Fruit fly (Drosophila melanogaster) whole organism, embryonic: Measurements from ENCODE around the gene CG16736.

Experiments used
- ATbp ChIP-seq: fragments of 200-800 bp; sonication (Bioruptor generic); optimal IDR thresholded peaks from 2 replicates; lab custom pipeline; 2017; ENCODE audit warnings: missing biosample characterization, mild to moderate bottlenecking, missing genetic modification characterization, missing genetic modification reagents
- Asciz ChIP-seq: fragments of 200-800 bp; sonication (Bioruptor generic); optimal IDR thresholded peaks from 2 replicates; lab custom pipeline; 2017; ENCODE audit warnings: missing biosample characterization, mild to moderate bottlenecking, missing genetic modification characterization, missing genetic modification reagents
- Atf3 ChIP-seq: fragments of 200-800 bp; sonication (Bioruptor generic); optimal IDR thresholded peaks from 3 replicates; lab custom pipeline; 2016; ENCODE audit warnings: missing biosample characterization, missing genetic modification characterization
- BtbVII ChIP-seq: fragments of 200-800 bp; sonication (Bioruptor generic); optimal IDR thresholded peaks from 3 replicates; lab custom pipeline; 2017; ENCODE audit warnings: missing biosample characterization, mild to moderate bottlenecking, missing genetic modification characterization
- CG1233 ChIP-seq: fragments of 200-800 bp; sonication (Bioruptor generic); optimal IDR thresholded peaks from 4 replicates; lab custom pipeline; 2018; ENCODE audit warnings: missing biosample characterization, mild to moderate bottlenecking, missing genetic modification characterization
- CG12659 ChIP-seq: fragments of 200-800 bp; sonication (Bioruptor generic); optimal IDR thresholded peaks from 3 replicates; lab custom pipeline; 2017; ENCODE audit warnings: mild to moderate bottlenecking, missing biosample characterization, missing genetic modification reagents, missing genetic modification characterization
- CG13424 ChIP-seq: fragments of 200-800 bp; sonication (Bioruptor generic); optimal IDR thresholded peaks from 2 replicates; lab custom pipeline; 2019; ENCODE audit warnings: missing biosample characterization, mild to moderate bottlenecking, missing genetic modification characterization, moderate library complexity
- CG14014 ChIP-seq: fragments of 200-800 bp; sonication (Bioruptor generic); IDR thresholded peaks from 2 replicates; pipeline ENCODE4 v1.3.6; 2022; ENCODE audit warnings: missing biosample characterization, missing genetic modification characterization
- CG14441 ChIP-seq: fragments of 200-800 bp; sonication (Bioruptor generic); IDR thresholded peaks from 2 replicates; pipeline ENCODE4 v1.3.6; 2022; ENCODE audit warnings: missing biosample characterization, missing genetic modification characterization
- CG1647 ChIP-seq: fragments of 200-800 bp; sonication (Bioruptor generic); optimal IDR thresholded peaks from 3 replicates; lab custom pipeline; 2016; ENCODE audit warnings: missing biosample characterization, missing genetic modification characterization
- CG17361 ChIP-seq: fragments of 200-800 bp; sonication (Bioruptor generic); IDR thresholded peaks from 3 replicates; pipeline ENCODE4 v1.3.6; 2022; ENCODE audit warnings: missing biosample characterization, missing genetic modification characterization
- CG17385 ChIP-seq: fragments of 200-800 bp; sonication (Bioruptor generic); optimal IDR thresholded peaks from 3 replicates; lab custom pipeline; 2018; ENCODE audit warnings: missing biosample characterization, mild to moderate bottlenecking, missing genetic modification characterization
- CG18599 ChIP-seq: fragments of 200-800 bp; sonication (Bioruptor generic); optimal IDR thresholded peaks from 3 replicates; lab custom pipeline; 2017; ENCODE audit warnings: missing biosample characterization, missing genetic modification characterization, mild to moderate bottlenecking, moderate library complexity, missing genetic modification reagents
- CG2120 ChIP-seq: fragments of 200-800 bp; sonication (Bioruptor generic); optimal IDR thresholded peaks from 3 replicates; lab custom pipeline; 2016; ENCODE audit warnings: missing biosample characterization, missing genetic modification characterization
- CG2129 ChIP-seq: fragments of 200-800 bp; sonication (Bioruptor generic); IDR thresholded peaks from 2 replicates; pipeline ENCODE4 v1.3.6; 2022; ENCODE audit warnings: missing biosample characterization, missing genetic modification characterization; ENCODE audit not compliant: partially characterized antibody
- CG3065 ChIP-seq: fragments of 200-800 bp; sonication (Bioruptor generic); optimal IDR thresholded peaks from 2 replicates; lab custom pipeline; 2016; ENCODE audit warnings: missing biosample characterization, missing genetic modification characterization
- CG3995 ChIP-seq: fragments of 200-800 bp; sonication (Bioruptor generic); optimal IDR thresholded peaks from 3 replicates; lab custom pipeline; 2016; ENCODE audit warnings: missing biosample characterization, missing genetic modification characterization
- CG5180 ChIP-seq: fragments of 200-800 bp; sonication (Bioruptor generic); optimal IDR thresholded peaks from 3 replicates; lab custom pipeline; 2017; ENCODE audit warnings: missing biosample characterization, missing genetic modification characterization, mild to moderate bottlenecking, moderate library complexity, missing genetic modification reagents
- CG5953 ChIP-seq: fragments of 200-800 bp; sonication (Bioruptor generic); IDR thresholded peaks from 2 replicates; pipeline ENCODE4 v1.3.6; 2022; ENCODE audit warnings: missing biosample characterization, missing genetic modification characterization
- CG6813 ChIP-seq: fragments of 200-800 bp; sonication (Bioruptor generic); optimal IDR thresholded peaks from 2 replicates; lab custom pipeline; 2017; ENCODE audit warnings: missing biosample characterization, missing genetic modification characterization, mild to moderate bottlenecking, moderate library complexity, missing genetic modification reagents
- CG7271 ChIP-seq: fragments of 200-800 bp; sonication (Bioruptor generic); optimal IDR thresholded peaks from 2 replicates; lab custom pipeline; 2018; ENCODE audit warnings: missing biosample characterization, mild to moderate bottlenecking, missing genetic modification characterization, moderate library complexity
- CG7372 ChIP-seq: fragments of 200-800 bp; sonication (Bioruptor generic); IDR thresholded peaks from 2 replicates; pipeline ENCODE4 v1.3.6; 2022; ENCODE audit warnings: missing biosample characterization, missing genetic modification characterization
- Dfd ChIP-seq, 2 experiments: fragments of >200 bp; optimal IDR thresholded peaks; 2 replicates each; lab custom pipeline; 2017; ENCODE audit warnings: missing biosample characterization in 2 of 2, missing genetic modification characterization in 2 of 2
- Drgx ChIP-seq: fragments of 200-800 bp; sonication (Bioruptor generic); IDR thresholded peaks from 2 replicates; pipeline ENCODE4 v1.3.6; 2022; ENCODE audit warnings: missing biosample characterization, missing genetic modification characterization
- Eip74EF ChIP-seq, 2 experiments: fragments of 200-800 bp in 1 of 2; fragments of >200 bp in 1 of 2; sonication (Bioruptor generic) in 1 of 2; optimal IDR thresholded peaks; 2 replicates each; lab custom pipeline; 2017 to 2019; ENCODE audit warnings: missing biosample characterization in 2 of 2, missing genetic modification characterization in 2 of 2, mild to moderate bottlenecking in 1 of 2, moderate library complexity in 1 of 2
- H15 ChIP-seq: fragments of 200-800 bp; sonication (Bioruptor generic); IDR thresholded peaks from 3 replicates; pipeline ENCODE4 v1.3.6; 2022; ENCODE audit warnings: missing biosample characterization, missing genetic modification characterization
- HHEX ChIP-seq: fragments of 200-800 bp; sonication (Bioruptor generic); optimal IDR thresholded peaks from 3 replicates; lab custom pipeline; 2017; ENCODE audit warnings: missing biosample characterization, mild to moderate bottlenecking, missing genetic modification characterization, missing genetic modification reagents
- Hsf ChIP-seq: fragments of 200-800 bp; sonication (Bioruptor generic); optimal IDR thresholded peaks from 3 replicates; lab custom pipeline; 2016; ENCODE audit warnings: missing biosample characterization, missing genetic modification characterization
- Lhr ChIP-seq: fragments of 200-800 bp; sonication (Bioruptor generic); optimal IDR thresholded peaks from 3 replicates; lab custom pipeline; 2017; ENCODE audit warnings: mild to moderate bottlenecking, missing biosample characterization, missing genetic modification reagents, missing genetic modification characterization
- Lim3 ChIP-seq: fragments of 200-800 bp; sonication (Bioruptor generic); IDR thresholded peaks from 2 replicates; pipeline ENCODE4 v1.3.6; 2022; ENCODE audit warnings: missing biosample characterization, missing genetic modification characterization
- MTF-1 ChIP-seq: fragments of 200-800 bp; sonication (Bioruptor generic); optimal IDR thresholded peaks from 2 replicates; lab custom pipeline; 2018; ENCODE audit warnings: missing biosample characterization, mild to moderate bottlenecking, missing genetic modification characterization, borderline replicate concordance
- Oli ChIP-seq: fragments of 200-800 bp; sonication (Bioruptor generic); optimal IDR thresholded peaks from 2 replicates; lab custom pipeline; 2018; ENCODE audit warnings: missing biosample characterization, mild to moderate bottlenecking, missing genetic modification characterization, moderate library complexity
- Ravus ChIP-seq: fragments of 200-800 bp; sonication (Bioruptor generic); IDR thresholded peaks from 2 replicates; pipeline ENCODE4 v1.3.6; 2022; ENCODE audit warnings: missing biosample characterization, missing genetic modification characterization
- Sox100B ChIP-seq: fragments of 200-800 bp; sonication (Bioruptor generic); optimal IDR thresholded peaks from 3 replicates; lab custom pipeline; 2018; ENCODE audit warnings: missing biosample characterization, mild to moderate bottlenecking, missing genetic modification characterization
- disco-r ChIP-seq: fragments of 200-800 bp; sonication (Bioruptor generic); optimal IDR thresholded peaks from 2 replicates; lab custom pipeline; 2016; ENCODE audit warnings: missing biosample characterization, missing genetic modification characterization
- exex ChIP-seq: fragments of 200-800 bp; sonication (Bioruptor generic); optimal IDR thresholded peaks from 4 replicates; lab custom pipeline; 2018; ENCODE audit warnings: missing biosample characterization, mild to moderate bottlenecking, missing genetic modification characterization, moderate library complexity
- fd64A ChIP-seq: fragments of 200-800 bp; sonication (Bioruptor generic); optimal IDR thresholded peaks from 3 replicates; lab custom pipeline; 2018; ENCODE audit warnings: missing biosample characterization, mild to moderate bottlenecking, missing genetic modification characterization
- gsb-n ChIP-seq: fragments of 200-800 bp; sonication (Bioruptor generic); optimal IDR thresholded peaks from 3 replicates; lab custom pipeline; 2018; ENCODE audit warnings: missing biosample characterization, mild to moderate bottlenecking, missing genetic modification characterization
- kni ChIP-seq: fragments of 200-800 bp; sonication (Bioruptor generic); optimal IDR thresholded peaks from 3 replicates; lab custom pipeline; 2017; ENCODE audit warnings: mild to moderate bottlenecking, missing biosample characterization, missing genetic modification reagents, missing genetic modification characterization
- mam ChIP-seq: fragments of 200-800 bp; sonication (Bioruptor generic); optimal IDR thresholded peaks from 3 replicates; lab custom pipeline; 2016; ENCODE audit warnings: missing biosample characterization, missing genetic modification characterization
- nom ChIP-seq: fragments of 200-800 bp; sonication (Bioruptor generic); optimal IDR thresholded peaks from 2 replicates; lab custom pipeline; 2017; ENCODE audit warnings: missing biosample characterization, missing genetic modification characterization, mild to moderate bottlenecking, moderate library complexity, missing genetic modification reagents
- pan ChIP-seq, 4 experiments: fragments of >200 bp in 3 of 4; fragments of 200-800 bp in 1 of 4; sonication (Bioruptor generic) in 1 of 4; optimal IDR thresholded peaks in 3 of 4; IDR thresholded peaks in 1 of 4; 2 replicates each; pipeline versions ENCODE4 v1.3.6 to Lab custom; 2017 to 2022; ENCODE audit warnings: missing biosample characterization in 2 of 4, missing genetic modification characterization in 2 of 4, mixed read lengths in 1 of 4
- rib ChIP-seq: fragments of 200-800 bp; sonication (Bioruptor generic); IDR thresholded peaks from 2 replicates; pipeline ENCODE4 v1.3.6; 2022; ENCODE audit warnings: missing biosample characterization, missing genetic modification characterization
- slp2 ChIP-seq: fragments of 200-800 bp; sonication (Bioruptor generic); optimal IDR thresholded peaks from 2 replicates; lab custom pipeline; 2016; ENCODE audit warnings: missing biosample characterization, missing genetic modification characterization
- sob ChIP-seq: fragments of 200-800 bp; sonication (Bioruptor generic); IDR thresholded peaks from 2 replicates; pipeline ENCODE4 v1.3.6; 2022; ENCODE audit warnings: missing biosample characterization, missing genetic modification characterization
- trem ChIP-seq: fragments of 200-800 bp; optimal IDR thresholded peaks from 3 replicates; lab custom pipeline; 2019; ENCODE audit warnings: missing biosample characterization, mild to moderate bottlenecking, missing genetic modification characterization, moderate library complexity
- vvl ChIP-seq: fragments of 200-800 bp; sonication (Bioruptor generic); IDR thresholded peaks from 2 replicates; pipeline ENCODE4 v1.3.6; 2022; ENCODE audit warnings: missing biosample characterization, missing genetic modification characterization

Gene CG16736

dm6 chr3R:9246879-9247621, 10.5 kb downstream of the CG16736 start (continued):
- TF ChIP-seq CG14014 (GFP tag; lab: Robert Waterston, UW) (no peak), CG13424 (tag; lab: Kevin White, UChicago) (peak; percentile 77), MTF-1 (GFP tag; lab: Kevin White, UChicago) (peak; percentile 14), Sox100B (peak; percentile 71), CG3995 (GFP tag; lab: Kevin White, UChicago) (no peak), vvl (GFP tag; lab: Robert Waterston, UW) (peak; percentile 87), CG1233 (GFP tag; lab: Kevin White, UChicago) (peak; percentile 44), CG6813 (GFP tag; lab: Kevin White, UChicago) (peak; percentile 44), gsb-n (tag; lab: Kevin White, UChicago) (peak; percentile 85), rib (no peak), kni (GFP tag; lab: Kevin White, UChicago) (peak; percentile 86), ATbp (GFP tag; lab: Kevin White, UChicago) (peak; percentile 80), Drgx (GFP tag; lab: Robert Waterston, UW) (peak; percentile 63), H15 (GFP tag; lab: Robert Waterston, UW) (no peak), Atf3 (peak; percentile 6), fd64A (peak; percentile 27), slp2 (GFP tag; lab: Kevin White, UChicago) (peak; percentile 21), sob (GFP tag; lab: Robert Waterston, UW) (peak; percentile 55; the same call in 1 of the 2 replicates), CG3065 (GFP tag; lab: Kevin White, UChicago) (no peak), CG1647 (no peak), CG17385 (GFP tag; lab: Kevin White, UChicago) (peak; percentile 59), CG12659 (peak; percentile 23), BtbVII (GFP tag; lab: Kevin White, UChicago) (peak; percentile 35), CG2120 (GFP tag; lab: Kevin White, UChicago) (peak; percentile 31), mam (GFP tag; lab: Kevin White, UChicago) (peak; percentile 14), Oli (tag; lab: Kevin White, UChicago) (peak; percentile 73), Lim3 (GFP tag; lab: Robert Waterston, UW) (no peak), CG18599 (GFP tag; lab: Kevin White, UChicago) (peak; percentile 18), CG5953 (GFP tag; lab: Robert Waterston, UW) (peak; percentile 7; the same call in 1 of the 2 replicates), disco-r (GFP tag; lab: Kevin White, UChicago) (no peak), Asciz (peak; percentile 79), Eip74EF (GFP tag; optimal IDR thresholded peaks at IDR 0.05; lab: Kevin White, UChicago) (peak in 1 of 2 experiments; percentile 56), HHEX (peak; percentile 14), Lhr (peak; percentile 36), pan (optimal IDR thresholded peaks at IDR 0.05; lab: Kevin White, UChicago) (no peak), pan (GFP tag; optimal IDR thresholded peaks at IDR 0.05 in 1 of 2, IDR thresholded peaks at IDR 0.05 in 1 of 2) (peak in 1 of 2 experiments; percentile 18), exex (tag; lab: Kevin White, UChicago) (no peak), CG14441 (GFP tag; lab: Robert Waterston, UW) (no peak), CG7271 (peak; percentile 54), CG2129 (no peak), CG17361 (peak; percentile 76; the same call in 2 of the 3 replicates), CG5180 (peak; percentile 96), trem (tag; lab: Kevin White, UChicago) (peak; percentile 80), Ravus (GFP tag; lab: Robert Waterston, UW) (no peak), Hsf (GFP tag; lab: Kevin White, UChicago) (peak; percentile 60), nom (peak; percentile 61), CG7372 (peak; percentile 31; the same call in 1 of the 2 replicates), Dfd (GFP tag; optimal IDR thresholded peaks at IDR 0.05; lab: Kevin White, UChicago) (no peak)
